Worm (Caenorhabditis elegans): ENCODE results near the gene T22E5.1.

The T22E5.1 gene

ce11 chrX:6378363-6378762 is 34.3 kb upstream of the T22E5.1 start (continued):
- TF ChIP-seq unc-86 (tag; optimal IDR thresholded peaks at IDR 0.05) = peak; percentile 47
- TF ChIP-seq isw-1 (GFP tag; IDR thresholded peaks at IDR 0.05) = no peak; the same call in 1 of the 2 replicates
- TF ChIP-seq nhr-76 (tag; optimal IDR thresholded peaks at IDR 0.05) = no peak
- peak; percentile 83 for TF ChIP-seq F16B12.6 (tag; optimal IDR thresholded peaks at IDR 0.05)
- no peak for TF ChIP-seq nhr-28 (tag; optimal IDR thresholded peaks at IDR 0.05)
- TF ChIP-seq zip-4 (GFP tag; optimal IDR thresholded peaks at IDR 0.05) = peak; percentile 11
- TF ChIP-seq dsc-1 (tag; optimal IDR thresholded peaks at IDR 0.05) = peak; percentile 30
- TF ChIP-seq mef-2 (tag; optimal IDR thresholded peaks at IDR 0.05) = no peak
- TF ChIP-seq nhr-77 (tag; optimal IDR thresholded peaks at IDR 0.05) = peak; percentile 37
- peak; percentile 54 for TF ChIP-seq rnt-1 (tag; optimal IDR thresholded peaks at IDR 0.05)
- TF ChIP-seq unc-130 (tag; optimal IDR thresholded peaks at IDR 0.05) = peak; percentile 31
- TF ChIP-seq ets-5 (GFP tag; IDR thresholded peaks at IDR 0.05) = no peak
- peak; percentile 71 for TF ChIP-seq nhr-71 (tag; optimal IDR thresholded peaks at IDR 0.05)
- TF ChIP-seq nhr-85 (tag) = peak; percentile 75
- TF ChIP-seq ztf-11 (tag; optimal IDR thresholded peaks at IDR 0.05) = no peak
- TF ChIP-seq pax-3 (tag; optimal IDR thresholded peaks at IDR 0.05) = no peak
- TF ChIP-seq swsn-7 (tag; optimal IDR thresholded peaks at IDR 0.05) = peak; percentile 61
- TF ChIP-seq hlh-17 (GFP tag; optimal IDR thresholded peaks at IDR 0.05; ENCODE audit: borderline replicate concordance) = no peak
- no peak for TF ChIP-seq aly-2 (tag; optimal IDR thresholded peaks at IDR 0.05)
- no peak for TF ChIP-seq elt-2 (tag; optimal IDR thresholded peaks at IDR 0.05)
- no peak for TF ChIP-seq jun-1 (tag; optimal IDR thresholded peaks at IDR 0.05)
- TF ChIP-seq fos-1 (tag; optimal IDR thresholded peaks at IDR 0.05) = peak; percentile 48
- no peak for TF ChIP-seq hpl-2 (GFP tag; optimal IDR thresholded peaks at IDR 0.05)
- peak; percentile 40 for TF ChIP-seq nhr-19 (GFP tag; conservative IDR thresholded peaks at IDR 0.05)
- TF ChIP-seq C16A3.4 (tag; optimal IDR thresholded peaks at IDR 0.05) = peak; percentile 45
- peak; percentile 33 to 66 for TF ChIP-seq lsy-2 (tag; optimal IDR thresholded peaks at IDR 0.05)
- no peak for TF ChIP-seq mab-9 (GFP tag; IDR thresholded peaks at IDR 0.05)
- peak; percentile 80 for TF ChIP-seq nhr-20 (tag; optimal IDR thresholded peaks at IDR 0.05)
- no peak for TF ChIP-seq ceh-88 (GFP tag; IDR thresholded peaks at IDR 0.05)
- peak; percentile 73 for TF ChIP-seq mep-1 (tag; optimal IDR thresholded peaks at IDR 0.05)
- TF ChIP-seq snu-23 (GFP tag; optimal IDR thresholded peaks at IDR 0.05) = peak; percentile 74
- TF ChIP-seq dpl-1 (GFP tag; optimal IDR thresholded peaks at IDR 0.05) = peak; percentile 7 to 46 (median 39)
- TF ChIP-seq fkh-10 (GFP tag; optimal IDR thresholded peaks at IDR 0.05) = peak; percentile 20
- no peak for TF ChIP-seq unc-30 (tag; optimal IDR thresholded peaks at IDR 0.05)
- TF ChIP-seq ceh-82 (tag; optimal IDR thresholded peaks at IDR 0.05) = peak; percentile 27 to 80 (median 50)
- peak in 1 of 2 experiments; percentile 49 for TF ChIP-seq mdl-1 (tag; optimal IDR thresholded peaks at IDR 0.05)
- TF ChIP-seq nhr-11 (tag; optimal IDR thresholded peaks at IDR 0.05) = no peak

ce11 chrX:6382930-6383329 is 29.7 kb upstream of the T22E5.1 start:
- TF ChIP-seq lin-14 (GFP tag; optimal IDR thresholded peaks at IDR 0.05) (peak; percentile 19), fkh-10 (GFP tag; optimal IDR thresholded peaks at IDR 0.05) (no peak), C04F5.9 (tag; optimal IDR thresholded peaks at IDR 0.05) (no peak), nhr-20 (tag; optimal IDR thresholded peaks at IDR 0.05) (no peak), nhr-85 (tag) (peak; percentile 77)

ce11 chrX:6384537-6384936 is 28.1 kb upstream of the T22E5.1 start:
- TF ChIP-seq egl-27 (tag; optimal IDR thresholded peaks at IDR 0.05) (no peak), efl-1 (optimal IDR thresholded peaks at IDR 0.05) (no peak), efl-1 (GFP tag; optimal IDR thresholded peaks at IDR 0.05 in 1 of 2) (peak in 1 of 2 experiments; percentile 19), fkh-8 (tag; optimal IDR thresholded peaks at IDR 0.05) (no peak), lin-13 (GFP tag; optimal IDR thresholded peaks at IDR 0.05) (no peak), nhr-11 (tag; optimal IDR thresholded peaks at IDR 0.05) (no peak)
